Fruit fly (Drosophila melanogaster) S2 (cell line): ENCODE data around the gene Gcn5.
A peak's percentile ranks its signal among the peaks of the same experiment; 100 is the strongest.

Experiments
- CG8478 ChIP-seq: fragments of >200 bp; optimal IDR thresholded peaks from 2 replicates; lab custom pipeline; 2018
- CTCF ChIP-seq, 2 experiments: fragments of >200 bp; optimal IDR thresholded peaks; 2 replicates each; lab custom pipeline; 2018

Gene Gcn5

DNA sequence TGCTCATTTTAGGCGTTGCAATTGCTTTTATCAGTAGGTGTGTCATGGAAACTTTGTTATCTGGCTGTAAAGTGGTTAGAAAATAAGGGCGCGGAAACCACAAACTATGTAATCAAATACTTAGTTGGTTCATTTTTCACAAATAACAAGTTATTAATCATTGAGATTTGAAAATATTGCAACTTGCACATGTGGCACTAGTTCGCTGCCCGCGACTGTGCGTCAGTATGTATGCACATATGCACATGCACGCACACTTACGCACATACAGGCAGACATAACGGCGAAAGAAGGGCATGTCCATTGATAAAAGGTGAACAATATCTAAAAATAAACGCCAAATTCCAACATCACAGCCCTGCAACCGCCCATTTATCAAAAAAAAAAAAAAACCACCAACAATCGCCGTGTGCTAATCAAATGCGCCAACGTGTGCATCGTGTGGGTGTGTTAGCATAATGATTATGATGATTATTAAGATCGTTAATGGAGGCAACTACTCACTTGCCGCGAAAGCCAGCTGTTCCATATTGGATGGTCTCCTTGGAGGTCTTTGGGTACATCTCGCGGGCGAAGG is 5.7 kb upstream of the Gcn5 start:
- no peak for TF ChIP-seq CTCF (optimal IDR thresholded peaks at IDR 0.05; lab: Kevin White, UChicago)
- no peak for TF ChIP-seq CG8478 (lab: Kevin White, UChicago)

DNA sequence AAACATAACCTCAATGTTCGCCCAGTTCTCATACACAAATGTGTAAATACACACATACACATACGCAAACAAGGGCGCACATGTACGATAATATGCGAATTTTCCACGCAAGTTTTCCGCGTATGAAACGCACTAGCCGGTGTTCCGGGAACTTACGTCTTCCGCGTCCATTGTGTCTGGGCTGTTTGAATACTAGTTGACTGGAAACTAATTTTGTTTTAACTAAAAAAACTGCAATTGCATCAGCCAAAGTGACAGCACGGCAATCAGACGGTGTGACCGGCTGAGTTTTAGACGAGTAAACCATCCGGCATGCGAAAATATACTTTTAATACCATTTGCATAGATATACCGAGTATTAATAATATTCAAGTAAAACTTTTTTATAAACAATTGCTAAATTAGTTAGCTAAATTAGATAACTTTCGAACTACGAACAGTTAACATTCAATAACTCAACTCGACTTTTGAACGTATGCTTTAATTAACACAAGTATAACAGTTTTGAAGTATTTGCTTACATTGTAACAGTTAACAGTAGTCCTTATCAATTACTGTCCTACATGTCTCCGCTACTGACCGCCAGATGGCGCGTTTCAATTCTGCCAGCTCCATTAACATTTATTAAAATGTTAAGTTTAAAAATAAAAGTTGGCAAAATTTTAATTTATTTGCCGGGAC is 2.8 kb upstream of the Gcn5 start, which contains the start of gene eIF2beta:
Gene eIF2beta, minus strand, starts transcription at position 299 of the 681 bp plus-strand sequence.
- no peak for TF ChIP-seq CG8478 (lab: Kevin White, UChicago)
- peak; percentile 77 to 91 for TF ChIP-seq CTCF (optimal IDR thresholded peaks at IDR 0.05; lab: Kevin White, UChicago)

DNA sequence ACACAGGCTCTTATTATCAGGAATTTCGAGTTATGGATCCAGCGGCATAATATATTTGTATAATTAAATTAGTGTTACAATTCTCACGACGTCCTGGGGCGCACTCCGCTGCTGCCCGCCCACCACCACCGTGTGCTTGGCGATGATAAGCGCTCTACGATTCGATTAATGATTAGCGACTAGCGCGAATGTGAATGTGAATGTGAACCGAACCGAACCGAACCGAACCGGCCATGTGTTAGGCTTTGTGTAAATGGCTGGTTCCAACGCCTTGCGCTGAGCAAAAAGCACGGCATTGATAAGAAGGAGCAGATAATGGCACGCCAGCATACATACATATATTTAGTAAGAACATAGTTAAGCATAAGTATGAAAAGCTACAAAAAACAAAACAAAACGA is 4.5 kb downstream of the Gcn5 start:
- no peak for TF ChIP-seq CG8478 (lab: Kevin White, UChicago)
- TF ChIP-seq CTCF (optimal IDR thresholded peaks at IDR 0.05; lab: Kevin White, UChicago) = no peak

DNA sequence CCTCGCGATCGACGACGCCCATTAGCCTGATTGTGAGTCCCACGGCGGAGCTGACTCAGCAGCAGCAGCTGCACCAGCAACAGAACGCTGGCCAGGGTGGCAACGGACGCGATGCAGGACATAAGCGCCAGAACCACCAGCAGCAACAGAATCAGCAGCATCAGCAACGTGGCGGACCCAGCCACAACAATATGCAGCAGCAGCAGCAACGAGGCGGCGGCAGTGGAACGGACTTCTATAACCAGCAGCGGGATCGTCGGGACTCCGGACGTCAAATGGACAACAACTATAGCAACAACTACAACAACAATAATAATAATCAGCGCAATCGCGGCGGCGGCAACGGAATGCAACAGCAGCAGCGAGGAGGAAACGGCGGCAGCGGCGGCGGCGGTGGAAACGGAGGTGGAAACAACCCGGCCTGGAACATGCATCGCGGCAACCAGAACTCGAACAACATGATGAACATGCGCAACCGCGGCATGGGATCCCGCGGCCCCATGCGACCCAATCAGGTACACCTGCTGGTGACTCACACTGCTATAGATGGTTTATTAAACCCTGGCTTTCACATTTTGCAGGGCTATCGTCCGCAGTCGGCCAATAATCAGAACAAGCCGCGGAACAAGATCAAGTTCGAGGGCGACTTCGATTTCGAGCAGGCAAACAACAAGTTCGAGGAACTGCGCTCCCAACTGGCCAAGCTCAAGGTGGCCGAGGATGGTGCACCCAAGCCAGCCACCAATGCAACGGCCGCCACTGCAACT is 6.2 kb downstream of the Gcn5 start:
- no peak for TF ChIP-seq CG8478 (lab: Kevin White, UChicago)
- no peak for TF ChIP-seq CTCF (optimal IDR thresholded peaks at IDR 0.05; lab: Kevin White, UChicago)

DNA sequence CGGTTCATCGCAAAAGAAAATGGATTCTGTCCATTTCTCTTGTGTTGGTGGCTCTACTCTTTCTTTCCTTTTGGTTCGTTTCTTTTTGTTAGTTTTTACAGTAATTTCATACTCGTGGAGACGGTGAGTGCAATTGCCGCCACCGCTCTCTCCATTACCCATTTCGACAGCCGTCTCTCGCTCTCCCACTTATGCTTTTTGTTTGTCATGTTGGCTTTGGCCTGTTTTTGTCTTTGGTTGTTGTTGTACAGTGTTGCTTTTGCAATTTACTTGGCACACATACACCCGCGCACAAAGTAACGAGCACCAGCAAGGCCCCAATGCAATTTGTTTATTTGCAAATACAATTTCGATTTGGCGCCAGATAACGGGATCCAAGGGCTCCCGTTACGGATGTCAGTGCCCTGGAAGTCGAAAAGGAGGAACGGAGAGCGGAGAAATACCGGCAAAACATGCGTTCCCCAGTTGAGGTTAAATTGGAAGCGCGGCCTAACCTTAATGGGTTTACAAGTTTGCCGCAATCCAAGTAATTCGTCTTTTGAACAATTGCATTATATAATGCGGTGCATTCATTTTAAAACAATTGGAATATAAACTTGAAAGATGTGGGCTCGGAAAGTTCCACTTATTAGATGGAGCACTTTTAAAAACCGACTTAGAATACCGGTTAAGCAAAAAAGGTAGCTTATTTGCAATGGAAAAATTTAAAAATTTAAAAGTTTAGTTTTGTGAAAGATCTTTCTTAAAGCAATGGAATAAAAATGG is 7.9 kb downstream of the Gcn5 start:
- TF ChIP-seq CG8478 (lab: Kevin White, UChicago) = no peak
- no peak for TF ChIP-seq CTCF (optimal IDR thresholded peaks at IDR 0.05; lab: Kevin White, UChicago)

DNA sequence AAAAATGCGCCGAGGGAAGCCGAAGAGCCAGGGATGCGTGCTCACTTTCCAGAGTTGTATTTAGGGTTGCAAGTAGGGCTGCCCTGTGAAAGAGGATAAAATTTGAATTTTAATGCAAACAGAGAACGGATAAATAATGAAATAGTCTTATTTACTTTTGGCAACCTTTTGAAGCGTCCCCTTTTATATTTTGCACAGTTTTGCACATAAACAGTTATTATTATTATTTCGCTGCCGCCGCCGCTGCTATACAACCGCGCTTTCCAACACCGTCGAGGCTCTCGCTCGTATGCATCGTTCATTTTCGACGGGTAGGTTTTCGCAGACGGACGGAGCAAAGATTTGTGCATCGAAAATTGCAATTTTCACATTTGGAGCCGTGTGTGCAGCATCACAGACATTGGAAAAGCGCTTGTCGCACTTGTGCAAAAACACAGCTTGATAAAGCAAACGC is 9.0 kb downstream of the Gcn5 start, which contains the start of the genes sti and tral:
Gene sti, minus strand, starts transcription at position 54 of the 454 bp plus-strand sequence.
Gene tral, plus strand, starts transcription at position 298 of the 454 bp plus-strand sequence.
- no peak for TF ChIP-seq CTCF (optimal IDR thresholded peaks at IDR 0.05; lab: Kevin White, UChicago)
- no peak for TF ChIP-seq CG8478 (lab: Kevin White, UChicago)

DNA sequence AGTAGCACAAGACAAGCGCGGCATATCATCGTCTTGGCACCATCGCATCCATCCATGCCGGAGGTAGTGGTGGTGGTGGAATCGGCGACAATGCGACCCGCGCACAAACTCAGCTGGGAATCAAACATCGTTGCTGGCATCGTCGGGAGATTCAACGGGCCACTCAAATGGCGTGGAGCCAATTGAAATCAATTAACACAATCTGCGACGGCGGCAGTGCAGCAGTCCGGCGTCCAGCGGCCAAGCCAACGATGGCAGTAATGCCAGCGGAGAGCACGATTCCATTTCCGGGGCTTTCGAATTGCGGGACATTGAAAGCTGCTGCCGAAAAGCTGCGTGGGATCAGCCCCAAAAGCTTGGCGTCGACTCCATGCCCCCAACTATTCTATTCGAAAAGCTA is 16.2 kb downstream of the Gcn5 start, which contains the start of gene CG10654:
Gene CG10654, minus strand, starts transcription at position 270 of the 400 bp plus-strand sequence.
- TF ChIP-seq CTCF (optimal IDR thresholded peaks at IDR 0.05; lab: Kevin White, UChicago) (no peak), CG8478 (lab: Kevin White, UChicago) (no peak)

DNA sequence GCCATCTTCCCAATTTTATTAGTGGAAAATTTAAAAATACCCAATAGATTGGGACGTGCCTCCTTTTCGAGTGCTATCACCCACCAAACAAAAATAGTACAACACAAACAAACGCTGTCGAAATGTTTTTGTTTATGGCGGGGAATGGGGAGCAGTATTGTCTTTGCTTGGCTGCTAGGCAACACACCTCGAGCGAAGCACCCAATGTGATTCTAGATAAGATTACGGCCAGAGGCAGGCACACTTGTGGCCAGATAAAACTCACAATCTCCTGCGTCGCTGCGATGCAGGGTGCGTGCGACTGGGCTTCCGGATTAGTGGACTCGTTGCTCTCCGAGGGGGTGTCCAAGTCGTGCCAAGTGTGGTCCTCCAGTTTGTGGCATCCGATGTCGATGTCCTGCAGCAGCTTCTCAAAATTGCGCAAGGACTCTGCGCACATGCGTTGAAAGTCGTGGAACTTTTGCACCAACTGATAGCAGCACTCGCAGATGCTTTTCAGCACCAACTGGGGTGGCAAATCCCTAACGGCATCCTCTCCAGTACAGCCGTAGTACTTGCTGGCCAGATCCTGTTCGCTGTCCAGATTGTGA is 16.8 kb downstream of the Gcn5 start:
- TF ChIP-seq CG8478 (lab: Kevin White, UChicago) (no peak), CTCF (optimal IDR thresholded peaks at IDR 0.05; lab: Kevin White, UChicago) (no peak)

DNA sequence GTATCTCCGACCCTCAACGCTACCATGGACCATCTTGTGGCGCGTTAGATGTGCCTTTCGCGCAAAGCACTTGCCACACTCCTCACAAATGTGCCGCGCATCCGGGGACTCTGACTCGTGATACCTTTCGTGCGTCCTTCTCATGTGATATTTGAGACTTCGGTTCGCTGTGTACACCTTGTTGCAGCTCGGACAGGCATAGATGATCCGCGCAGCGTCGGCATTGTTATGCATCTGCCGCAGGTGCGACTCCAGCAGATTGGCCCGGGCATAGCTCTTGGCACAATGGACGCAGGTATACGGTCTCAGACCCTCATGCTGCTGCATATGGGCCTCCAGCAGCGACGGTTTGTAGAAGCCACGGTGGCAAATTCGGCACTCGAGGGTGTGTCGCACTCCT is 17.8 kb downstream of the Gcn5 start:
- no peak for TF ChIP-seq CTCF (optimal IDR thresholded peaks at IDR 0.05; lab: Kevin White, UChicago)
- TF ChIP-seq CG8478 (lab: Kevin White, UChicago) = no peak

DNA sequence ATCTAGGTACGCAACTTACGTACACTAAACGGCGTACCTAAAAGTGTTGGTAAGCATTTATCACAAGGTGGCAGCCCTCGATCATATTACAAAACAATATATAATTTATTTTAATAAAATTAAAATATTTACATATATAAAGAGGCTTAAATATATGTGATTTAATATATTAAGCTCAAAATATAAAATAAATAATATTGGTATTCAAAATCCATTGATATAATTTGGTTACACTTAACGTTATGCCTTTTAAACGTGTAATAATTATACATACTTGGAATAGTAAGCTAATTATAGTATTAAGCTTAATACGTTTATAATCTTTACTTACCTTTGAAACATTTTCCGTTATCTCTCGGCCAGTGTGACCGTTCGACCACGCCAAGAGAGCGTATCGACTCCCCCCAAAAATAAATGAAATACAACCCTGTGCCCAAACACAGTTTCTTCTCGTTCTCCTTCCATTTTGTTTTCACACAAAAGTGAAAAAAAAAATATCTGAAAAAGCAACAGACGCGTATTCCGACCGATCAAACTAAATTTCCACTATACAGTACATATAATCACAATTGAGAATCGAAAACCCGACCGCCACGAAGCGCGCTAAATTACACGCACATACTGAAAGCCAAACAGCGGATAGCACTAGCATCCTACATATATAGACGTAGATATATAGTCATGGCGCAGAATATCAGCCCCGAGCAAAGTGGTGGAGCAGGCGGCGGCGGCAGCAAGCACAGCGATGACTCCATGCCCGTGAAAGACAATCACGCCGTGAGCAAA is 19.8 kb downstream of the Gcn5 start, which contains the start of the genes CG10646 and vih:
Gene CG10646, minus strand, starts transcription at position 30 of the 786 bp plus-strand sequence.
Gene vih, plus strand, starts transcription at position 428 of the 786 bp plus-strand sequence.
- TF ChIP-seq CTCF (optimal IDR thresholded peaks at IDR 0.05; lab: Kevin White, UChicago) = no peak
- no peak for TF ChIP-seq CG8478 (lab: Kevin White, UChicago)

DNA sequence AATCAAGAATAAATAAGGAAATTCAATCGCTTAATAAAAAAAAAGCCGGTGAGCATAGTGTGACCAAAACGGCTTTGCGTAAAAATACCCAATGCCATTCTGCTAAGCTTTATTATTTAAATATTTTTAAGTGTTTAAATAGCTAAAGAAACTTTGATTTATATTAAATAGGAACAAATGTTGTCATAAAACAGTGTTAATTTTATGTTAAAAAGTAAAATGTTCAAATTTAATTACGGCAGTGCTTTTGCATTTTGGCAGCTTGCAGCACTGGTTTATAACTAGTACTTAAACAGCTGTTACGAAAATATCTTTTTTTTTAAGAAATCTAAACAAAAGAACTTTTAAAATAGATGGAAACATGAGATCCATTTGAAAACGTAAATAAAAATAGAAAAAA is 22.6 kb downstream of the Gcn5 start, which contains the start of the genes CG10638 and CG10681:
Gene CG10638, minus strand, starts transcription at position 63 of the 400 bp plus-strand sequence.
Gene CG10681, plus strand, starts transcription at position 265 of the 400 bp plus-strand sequence.
- TF ChIP-seq CTCF (optimal IDR thresholded peaks at IDR 0.05; lab: Kevin White, UChicago) = no peak
- no peak for TF ChIP-seq CG8478 (lab: Kevin White, UChicago)

DNA sequence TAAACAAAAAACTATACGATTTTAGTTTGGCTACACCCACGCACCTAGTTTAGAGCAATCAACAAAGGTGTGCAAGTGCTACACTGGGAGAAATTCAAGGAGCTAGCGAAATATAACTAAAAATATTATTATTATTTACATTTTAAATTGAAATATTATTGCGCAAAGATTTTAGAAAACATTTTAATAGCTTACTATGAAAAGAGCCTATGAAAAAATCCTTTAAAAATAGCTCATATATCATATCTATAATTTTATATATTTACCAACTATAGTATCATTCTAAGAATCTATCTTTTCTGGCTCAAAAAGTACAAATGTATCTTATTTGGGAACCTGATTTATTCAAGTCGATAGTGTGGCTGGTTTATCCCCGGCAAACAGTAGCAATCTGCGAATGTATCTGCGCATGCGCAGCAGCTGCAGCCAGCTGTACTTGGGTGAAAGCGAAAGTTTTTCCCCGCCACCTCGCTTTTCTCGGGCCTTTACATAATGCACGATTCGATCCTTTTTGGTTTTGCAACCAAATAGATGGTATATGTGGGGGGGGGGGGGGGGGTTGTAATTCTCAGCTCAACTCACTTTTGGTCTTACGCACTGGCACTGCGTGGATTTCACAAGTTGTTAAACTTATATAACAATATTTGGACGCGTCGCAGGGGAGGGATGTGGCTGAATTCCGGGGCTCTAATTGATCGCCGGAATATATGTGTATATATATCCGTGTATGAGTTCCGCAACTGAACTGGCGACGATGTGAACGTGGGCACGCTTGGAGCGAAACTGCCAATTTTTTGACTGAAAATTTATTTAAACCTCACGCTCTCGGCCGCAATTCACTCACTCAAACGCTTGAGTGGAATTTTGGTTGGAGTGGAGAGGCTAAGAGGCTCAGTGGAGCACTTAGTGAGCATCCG is 27.1 kb downstream of the Gcn5 start, which contains the start of gene CG10657:
Gene CG10657, minus strand, starts transcription at position 789 of the 917 bp plus-strand sequence.
- no peak for TF ChIP-seq CTCF (optimal IDR thresholded peaks at IDR 0.05; lab: Kevin White, UChicago)
- no peak for TF ChIP-seq CG8478 (lab: Kevin White, UChicago)
